Worm (Caenorhabditis elegans): ENCODE data around the gene ceh-100.

ce11 chrII:12572760-12573159 is 30.7 kb downstream of the ceh-100 start, which contains the start of gene Y38E10A.35:
- TF ChIP-seq nhr-77 (tag; optimal IDR thresholded peaks at IDR 0.05) (no peak), egl-27 (tag; optimal IDR thresholded peaks at IDR 0.05) (no peak), zag-1 (tag; optimal IDR thresholded peaks at IDR 0.05) (no peak), fos-1 (tag; optimal IDR thresholded peaks at IDR 0.05) (no peak), unc-62 (GFP tag; optimal IDR thresholded peaks at IDR 0.05) (no peak), jun-1 (tag; optimal IDR thresholded peaks at IDR 0.05) (no peak), ama-1 (optimal IDR thresholded peaks at IDR 0.05) (no peak), daf-12 (tag; optimal IDR thresholded peaks at IDR 0.05) (no peak), tbx-2 (tag; optimal IDR thresholded peaks at IDR 0.05) (no peak), nhr-237 (tag; optimal IDR thresholded peaks at IDR 0.05) (no peak), pha-4 (tag; optimal IDR thresholded peaks at IDR 0.05) (no peak), nhr-12 (tag; optimal IDR thresholded peaks at IDR 0.05) (no peak), pqm-1 (tag; optimal IDR thresholded peaks at IDR 0.05) (no peak)

Measured in whole organism, L3 larva.